Worm (Caenorhabditis elegans) whole organism, L4 larva: Measurements from ENCODE around the gene D1053.4.

Source experiments
- F10B5.3 ChIP-seq: sonication (generic microtip); optimal IDR thresholded peaks from 2 replicates; lab custom pipeline; 2016; ENCODE audit warnings: mild to moderate bottlenecking, missing genetic modification characterization, missing compliant biosample characterization
- F26F4.8 ChIP-seq: fragments of 200-800 bp; sonication (Bioruptor generic); conservative IDR thresholded peaks from 2 replicates; pipeline ENCODE4 v1.3.6; 2022; ENCODE audit warnings: missing genetic modification characterization, missing compliant biosample characterization
- F44E2.7 ChIP-seq: fragments of 200-800 bp; sonication (Bioruptor generic); IDR thresholded peaks from 2 replicates; pipeline ENCODE4 v2.1.2; 2022; ENCODE audit warnings: missing genetic modification characterization, missing compliant biosample characterization
- F49E8.2 ChIP-seq: sonication (generic microtip); optimal IDR thresholded peaks from 2 replicates; lab custom pipeline; 2016; ENCODE audit warnings: missing compliant biosample characterization, mild to moderate bottlenecking, missing genetic modification characterization, borderline replicate concordance
- Y48G9A.11 ChIP-seq: fragments of 200-800 bp; sonication (Bioruptor generic); IDR thresholded peaks from 2 replicates; pipeline ENCODE4 v1.3.6; 2022; ENCODE audit warnings: missing genetic modification reagents, missing genetic modification characterization, missing compliant biosample characterization
- ZK337.2 ChIP-seq: fragments of 200-800 bp; sonication (Bioruptor generic); IDR thresholded peaks from 2 replicates; pipeline ENCODE4 v1.3.6; 2022; ENCODE audit warnings: missing genetic modification reagents, missing genetic modification characterization, missing compliant biosample characterization
- aha-1 ChIP-seq: fragments of 150-350 bp; peaks from one replicate; lab custom pipeline; 2014; ENCODE audit warnings: missing biosample characterization, missing genetic modification characterization
- ceh-32 ChIP-seq: sonication (generic microtip); optimal IDR thresholded peaks from 2 replicates; lab custom pipeline; 2016; ENCODE audit warnings: mild to moderate bottlenecking, missing genetic modification characterization, missing compliant biosample characterization; ENCODE audit not compliant: poor library complexity
- ceh-82 ChIP-seq: sonication (generic microtip); optimal IDR thresholded peaks from 2 replicates; lab custom pipeline; 2017; ENCODE audit warnings: missing biosample characterization, missing genetic modification characterization
- ces-1 ChIP-seq: fragments of 150-350 bp; sonication (generic microtip); optimal IDR thresholded peaks from 4 replicates; lab custom pipeline; 2014; ENCODE audit warnings: missing biosample characterization, missing genetic modification reagents, missing genetic modification characterization
- daf-16 ChIP-seq, 3 experiments: sonication (generic microtip); optimal IDR thresholded peaks; 2 replicates each; lab custom pipeline; 2016 to 2017; ENCODE audit warnings: missing genetic modification characterization in 3 of 3, missing genetic modification reagents in 3 of 3, mild to moderate bottlenecking in 2 of 3, missing compliant biosample characterization in 2 of 3, missing biosample characterization in 1 of 3, moderate library complexity in 1 of 3
- dmd-6 ChIP-seq: fragments of 200-800 bp; sonication (Bioruptor generic); IDR thresholded peaks from 2 replicates; pipeline ENCODE4 v1.3.6; 2022; ENCODE audit warnings: missing genetic modification reagents, missing genetic modification characterization, missing compliant biosample characterization
- dve-1 ChIP-seq: sonication (generic microtip); optimal IDR thresholded peaks from 2 replicates; lab custom pipeline; 2017; ENCODE audit warnings: antibody characterized with exemption, mild to moderate bottlenecking, missing genetic modification characterization, missing compliant biosample characterization; ENCODE audit not compliant: insufficient read depth
- fkh-10 ChIP-seq: fragments of 150-350 bp; optimal IDR thresholded peaks from 2 replicates; lab custom pipeline; 2014; ENCODE audit warnings: missing biosample characterization, missing genetic modification reagents, missing genetic modification characterization
- hlh-11 ChIP-seq: fragments of 200-800 bp; sonication (Bioruptor generic); optimal IDR thresholded peaks from 2 replicates; lab custom pipeline; 2018; ENCODE audit warnings: mild to moderate bottlenecking, missing genetic modification characterization, missing compliant biosample characterization
- hlh-30 ChIP-seq: sonication (generic microtip); optimal IDR thresholded peaks from 2 replicates; lab custom pipeline; 2017; ENCODE audit warnings: antibody characterized with exemption, mild to moderate bottlenecking, missing genetic modification characterization, missing compliant biosample characterization; ENCODE audit not compliant: insufficient read depth
- hmg-1.1 ChIP-seq: fragments of 200-800 bp; sonication (Bioruptor generic); IDR thresholded peaks from 2 replicates; pipeline ENCODE4 v1.3.6; 2022; ENCODE audit warnings: missing genetic modification reagents, missing genetic modification characterization, missing compliant biosample characterization
- jun-1 ChIP-seq: fragments of 150-350 bp; optimal IDR thresholded peaks from 2 replicates; lab custom pipeline; 2014; ENCODE audit warnings: missing biosample characterization, missing genetic modification reagents, missing genetic modification characterization
- lin-39 ChIP-seq: fragments of 150-350 bp; optimal IDR thresholded peaks from 2 replicates; lab custom pipeline; 2014; ENCODE audit warnings: missing biosample characterization, missing genetic modification reagents, missing genetic modification characterization
- madf-5 ChIP-seq, 2 experiments: fragments of 200-800 bp; sonication (Bioruptor generic); IDR thresholded peaks; 2 replicates each; pipeline ENCODE4 v1.3.6; 2022; ENCODE audit warnings: missing compliant biosample characterization in 2 of 2, missing genetic modification characterization in 2 of 2
- mdl-1 ChIP-seq, 2 experiments: fragments of 150-350 bp in 1 of 2; sonication (generic microtip) in 1 of 2; optimal IDR thresholded peaks; 2 replicates each; lab custom pipeline; 2014 to 2017; ENCODE audit warnings: missing biosample characterization in 2 of 2, missing genetic modification characterization in 2 of 2
- mdt-29 ChIP-seq: fragments of 200-800 bp; sonication (Bioruptor generic); IDR thresholded peaks from 2 replicates; pipeline ENCODE4 v1.3.6; 2022; ENCODE audit warnings: missing genetic modification reagents, missing genetic modification characterization, missing compliant biosample characterization
- mes-2 ChIP-seq: sonication (generic microtip); optimal IDR thresholded peaks from 2 replicates; lab custom pipeline; 2016; ENCODE audit warnings: missing genotype, mild to moderate bottlenecking, missing genetic modification characterization, missing compliant biosample characterization; ENCODE audit not compliant: poor library complexity, severe bottlenecking
- mxl-3 ChIP-seq: fragments of 200-800 bp; sonication (Bioruptor generic); optimal IDR thresholded peaks from 2 replicates; lab custom pipeline; 2018; ENCODE audit warnings: mild to moderate bottlenecking, missing genetic modification characterization, missing compliant biosample characterization
- nhr-10 ChIP-seq: fragments of 150-350 bp; optimal IDR thresholded peaks from 2 replicates; lab custom pipeline; 2014; ENCODE audit warnings: missing biosample characterization, missing genetic modification characterization
- nhr-11 ChIP-seq: fragments of 150-350 bp; optimal IDR thresholded peaks from 2 replicates; lab custom pipeline; 2014; ENCODE audit warnings: missing biosample characterization, missing genetic modification characterization
- nhr-28 ChIP-seq: fragments of 150-350 bp; optimal IDR thresholded peaks from 2 replicates; lab custom pipeline; 2014; ENCODE audit warnings: missing biosample characterization, missing genetic modification characterization
- nhr-41 ChIP-seq: fragments of 200-800 bp; sonication (Bioruptor generic); IDR thresholded peaks from 2 replicates; pipeline ENCODE4 v1.3.6; 2022; ENCODE audit warnings: missing genetic modification reagents, missing genetic modification characterization, missing compliant biosample characterization
- nhr-42 ChIP-seq: fragments of 200-800 bp; sonication (Bioruptor generic); IDR thresholded peaks from 2 replicates; pipeline ENCODE4 v1.3.6; 2022; ENCODE audit warnings: missing genetic modification characterization, missing compliant biosample characterization
- nhr-48 ChIP-seq: sonication (generic microtip); optimal IDR thresholded peaks from 2 replicates; lab custom pipeline; 2016; ENCODE audit warnings: mild to moderate bottlenecking, missing genetic modification characterization, missing compliant biosample characterization
- nhr-77 ChIP-seq: fragments of 150-350 bp; optimal IDR thresholded peaks from 2 replicates; lab custom pipeline; 2014; ENCODE audit warnings: missing biosample characterization, missing genetic modification characterization
- pqm-1 ChIP-seq: sonication (generic microtip); optimal IDR thresholded peaks from 2 replicates; lab custom pipeline; 2017; ENCODE audit warnings: missing biosample characterization, missing genetic modification characterization
- saeg-2 ChIP-seq: fragments of 200-800 bp; sonication (Bioruptor generic); IDR thresholded peaks from 2 replicates; pipeline ENCODE4 v1.3.6; 2022; ENCODE audit warnings: missing genetic modification reagents, missing genetic modification characterization, missing compliant biosample characterization
- set-16 ChIP-seq: fragments of 200-800 bp; sonication (Bioruptor generic); IDR thresholded peaks from 2 replicates; pipeline ENCODE4 v1.3.6; 2022; ENCODE audit warnings: missing genetic modification reagents, missing genetic modification characterization, missing compliant biosample characterization
- snpc-1.2 ChIP-seq: fragments of 200-800 bp; sonication (Bioruptor generic); IDR thresholded peaks from 2 replicates; pipeline ENCODE4 v1.3.6; 2022; ENCODE audit warnings: missing genetic modification reagents, missing genetic modification characterization, missing compliant biosample characterization
- snpc-4 ChIP-seq: fragments of 150-350 bp; optimal IDR thresholded peaks from 2 replicates; lab custom pipeline; 2014; ENCODE audit warnings: missing biosample characterization, missing genetic modification characterization
- tra-1 ChIP-seq: fragments of 200-800 bp; sonication (Bioruptor generic); IDR thresholded peaks from 2 replicates; pipeline ENCODE4 v1.3.6; 2022; ENCODE audit warnings: missing genetic modification reagents, missing genetic modification characterization, missing compliant biosample characterization
- unc-62 ChIP-seq, 3 experiments: fragments of 150-350 bp in 1 of 3; sonication (generic microtip); optimal IDR thresholded peaks in 2 of 3; peaks in 1 of 3; 1 replicate in 1 of 3; 2 replicates in 2 of 3; lab custom pipeline; 2014 to 2017; ENCODE audit warnings: missing biosample characterization in 3 of 3, missing genetic modification characterization in 3 of 3, missing genetic modification reagents in 3 of 3, missing genotype in 1 of 3
- vab-7 ChIP-seq: fragments of 200-800 bp; sonication (Bioruptor generic); IDR thresholded peaks from 2 replicates; pipeline ENCODE4 v1.3.6; 2022; ENCODE audit warnings: missing genetic modification reagents, missing genetic modification characterization, missing compliant biosample characterization
- zip-11 ChIP-seq: fragments of 200-800 bp; sonication (Bioruptor generic); IDR thresholded peaks from 2 replicates; pipeline ENCODE4 v1.3.6; 2022; ENCODE audit warnings: missing genetic modification characterization, missing compliant biosample characterization
- ztf-7 ChIP-seq: fragments of 150-350 bp; optimal IDR thresholded peaks from 2 replicates; lab custom pipeline; 2014; ENCODE audit warnings: missing biosample characterization, missing genetic modification characterization

D1053.4 gene

DNA sequence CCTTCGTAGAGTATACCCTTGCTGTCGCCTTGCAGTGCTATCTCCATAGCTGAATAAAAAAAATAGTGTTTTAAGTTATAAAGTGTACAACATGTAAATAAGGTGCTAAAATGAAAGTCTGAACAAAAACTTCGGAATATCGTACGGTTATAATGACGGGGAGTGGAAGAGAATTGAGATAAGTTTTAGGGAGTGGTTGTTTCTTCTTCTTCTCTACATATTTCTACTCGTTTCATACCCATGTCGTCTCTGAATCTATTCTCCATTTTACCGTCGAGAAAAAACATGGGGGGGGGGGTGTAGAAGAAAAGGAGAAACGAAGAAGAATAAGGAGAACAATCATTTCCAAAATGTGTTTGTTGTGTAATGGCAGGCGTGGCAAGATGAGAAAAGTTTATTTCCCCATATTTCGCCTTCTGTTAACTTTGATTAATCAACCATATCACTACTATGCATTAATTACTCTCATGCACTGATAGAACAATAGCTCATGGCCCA, 7.1 kb downstream of the D1053.4 start, which contains the start of gene C44C10.9:
C44C10.9 (minus strand) TSS at position 51 of the 498 bp plus-strand sequence.
- TF ChIP-seq dve-1 (tag; lab: Kevin White, UChicago), result peak; percentile 28
- no peak for TF ChIP-seq mdt-29 (GFP tag; lab: Robert Waterston, UW)
- TF ChIP-seq mxl-3 (GFP tag; lab: Kevin White, UChicago), result peak; percentile 5

DNA sequence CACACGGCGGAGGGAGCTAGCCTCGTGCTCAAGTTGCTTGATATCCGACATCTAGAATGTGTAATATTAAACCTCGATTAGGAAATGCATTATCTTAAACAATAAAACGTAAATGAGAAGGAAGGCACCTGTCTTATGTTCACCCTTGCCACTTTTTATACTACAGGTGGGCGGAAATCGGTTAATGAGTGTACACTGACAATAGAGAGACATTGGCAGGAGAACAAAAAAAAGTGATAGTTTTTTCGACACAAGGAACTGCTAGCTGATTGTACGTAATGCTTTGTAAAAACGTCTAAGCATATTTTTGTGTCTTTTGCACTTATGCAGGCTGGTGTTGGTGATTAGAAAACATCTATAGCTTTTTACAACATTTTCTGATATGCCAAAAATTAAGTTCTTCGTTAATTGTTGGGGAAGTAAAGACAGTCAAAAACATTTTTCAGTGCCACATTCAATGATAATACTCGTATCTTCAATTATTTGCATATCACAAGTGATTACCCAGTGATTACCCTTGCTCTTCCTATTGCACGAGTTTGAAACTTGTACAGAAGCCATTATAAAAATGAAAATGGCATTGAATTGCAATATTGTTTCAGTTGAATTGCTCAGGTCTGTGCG, 11.3 kb downstream of the D1053.4 start, which contains the start of gene col-180:
col-180 (minus strand) TSS at position 51 of the 624 bp plus-strand sequence.
- TF ChIP-seq ceh-32 (tag; lab: Kevin White, UChicago) (no peak), ZK337.2 (GFP tag; lab: Robert Waterston, UW) (no peak), ceh-82 (tag; lab: Kevin White, UChicago) (no peak), jun-1 (no peak), unc-62 (GFP tag; optimal IDR thresholded peaks at IDR 0.05 in 1 of 2; lab: Kevin White, UChicago) (peak in 1 of 2 experiments; percentile 93), unc-62 (tag; optimal IDR thresholded peaks at IDR 0.05; lab: Kevin White, UChicago) (no peak), mxl-3 (GFP tag; lab: Kevin White, UChicago) (peak; percentile 18), nhr-41 (no peak), snpc-1.2 (GFP tag; lab: Robert Waterston, UW) (no peak), F44E2.7 (GFP tag; lab: Robert Waterston, UW) (no peak), mes-2 (tag; lab: Kevin White, UChicago) (no peak), aha-1 (peak; percentile 87), zip-11 (GFP tag; lab: Robert Waterston, UW) (no peak), saeg-2 (no peak), snpc-4 (tag; lab: Kevin White, UChicago) (no peak)

DNA sequence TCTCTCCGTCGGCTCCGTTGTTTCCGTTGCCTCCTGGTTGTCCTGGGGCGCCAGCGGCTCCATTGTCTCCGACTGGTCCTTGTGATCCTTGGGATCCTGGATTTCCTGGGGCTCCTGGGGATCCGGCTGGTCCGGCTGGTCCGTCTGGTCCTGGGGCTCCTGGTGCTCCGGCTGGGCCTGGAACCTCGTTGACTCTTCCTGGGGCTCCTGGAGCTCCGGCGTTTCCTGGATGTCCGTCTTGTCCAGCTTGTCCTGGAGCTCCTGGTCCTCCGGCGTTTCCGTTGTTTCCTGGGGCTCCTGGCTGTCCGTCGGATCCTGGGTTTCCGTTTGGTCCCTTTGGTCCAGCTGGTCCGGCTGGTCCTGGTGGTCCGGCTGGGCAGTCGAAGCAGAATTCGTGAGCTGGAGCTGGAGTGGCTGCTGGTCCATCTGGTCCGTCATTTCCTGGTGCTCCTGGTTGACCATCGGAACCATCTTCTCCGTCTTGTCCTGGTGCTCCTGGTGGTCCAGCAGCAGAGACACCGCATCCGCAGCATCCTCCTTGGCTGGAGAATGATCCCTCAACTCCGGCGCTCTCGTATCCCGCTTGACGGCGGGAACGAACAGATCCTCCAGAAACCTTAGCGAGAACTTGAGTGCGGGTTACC, 12.0 kb downstream of the D1053.4 start:
- TF ChIP-seq set-16 (GFP tag; lab: Robert Waterston, UW) (peak; percentile 98), madf-5 (GFP tag; IDR thresholded peaks at IDR 0.05; lab: Robert Waterston, UW) (0 out of 4 replicates have a peak, but pooled peaks of 1 of the 2 experiments have one; percentile 23), aha-1 (peak; percentile 58), fkh-10 (GFP tag; lab: Kevin White, UChicago) (no peak)

DNA sequence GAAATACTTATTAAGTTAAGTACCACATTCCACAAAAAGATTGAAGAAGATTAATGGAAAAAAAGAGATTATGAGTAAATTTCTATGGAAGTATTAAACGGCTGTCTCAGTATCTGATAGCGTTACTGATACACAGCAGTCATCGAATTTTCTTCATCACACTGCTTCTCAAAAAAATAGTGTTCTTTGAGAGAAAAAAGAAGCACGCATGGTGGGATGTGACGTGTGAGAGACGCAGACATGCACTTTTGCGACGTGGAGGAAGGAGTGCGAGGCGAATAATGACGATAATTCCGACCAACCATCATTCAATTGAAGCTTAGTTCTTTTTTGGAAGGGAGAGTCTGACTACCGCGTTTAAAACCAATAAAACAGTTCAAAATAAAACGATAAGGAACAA, 13.4 kb downstream of the D1053.4 start, which contains the start of gene C44C10.11:
C44C10.11 (minus strand) TSS at position 115 of the 400 bp plus-strand sequence.
- 0 out of 2 replicates have a peak, but pooled peaks have one; percentile 46 for TF ChIP-seq nhr-41
- TF ChIP-seq nhr-77 (tag; lab: Kevin White, UChicago), result peak; percentile 29
- TF ChIP-seq hlh-11 (tag; lab: Kevin White, UChicago), result peak; percentile 81
- no peak for TF ChIP-seq ztf-7 (tag; lab: Kevin White, UChicago)
- TF ChIP-seq dve-1 (tag; lab: Kevin White, UChicago), result peak; percentile 75
- peak; percentile 60; the same call in 1 of the 2 replicates for TF ChIP-seq tra-1 (GFP tag; lab: Robert Waterston, UW)
- peak; percentile 87 for TF ChIP-seq nhr-28 (tag; lab: Kevin White, UChicago)
- no peak for TF ChIP-seq Y48G9A.11 (GFP tag; lab: Robert Waterston, UW)
- no peak for TF ChIP-seq nhr-42 (GFP tag; lab: Robert Waterston, UW)
- TF ChIP-seq jun-1, result peak; percentile 18
- no peak for TF ChIP-seq F26F4.8
- TF ChIP-seq hlh-30 (tag; lab: Kevin White, UChicago), result peak; percentile 77
- 0 out of 2 replicates have a peak, but pooled peaks have one; percentile 22 for TF ChIP-seq hmg-1.1 (GFP tag; lab: Robert Waterston, UW)
- TF ChIP-seq dmd-6, result peak; percentile 96
- TF ChIP-seq mxl-3 (GFP tag; lab: Kevin White, UChicago), result peak; percentile 95
- peak; percentile 8 for TF ChIP-seq nhr-10 (tag; lab: Kevin White, UChicago)
- peak; percentile 69 for TF ChIP-seq pqm-1
- TF ChIP-seq vab-7, result no peak
- TF ChIP-seq F10B5.3 (tag; lab: Kevin White, UChicago), result no peak
- no peak for TF ChIP-seq ces-1 (GFP tag; lab: Kevin White, UChicago)
- no peak for TF ChIP-seq lin-39 (tag; lab: Kevin White, UChicago)
- TF ChIP-seq nhr-11 (tag; lab: Kevin White, UChicago), result no peak
- no peak for TF ChIP-seq F49E8.2 (tag; lab: Kevin White, UChicago)
- TF ChIP-seq daf-16 (GFP tag; optimal IDR thresholded peaks at IDR 0.05; lab: Kevin White, UChicago), result no peak
- TF ChIP-seq daf-16 (tag; optimal IDR thresholded peaks at IDR 0.05; lab: Kevin White, UChicago), result peak; percentile 46
- peak in 1 of 2 experiments; percentile 87 for TF ChIP-seq mdl-1 (tag; optimal IDR thresholded peaks at IDR 0.05; lab: Kevin White, UChicago)
- TF ChIP-seq nhr-48 (tag; lab: Kevin White, UChicago), result peak; percentile 73
- no peak for TF ChIP-seq snpc-4 (tag; lab: Kevin White, UChicago)
